Fruit fly (Drosophila melanogaster) S2 (cell line): ENCODE measurements around the gene CG15025.

ENCODE experiments used
- CG8478 ChIP-seq: fragments of >200 bp; optimal IDR thresholded peaks from 2 replicates; lab custom pipeline; 2018
- CTCF ChIP-seq, 2 experiments: fragments of >200 bp; optimal IDR thresholded peaks; 2 replicates each; lab custom pipeline; 2018

DNA sequence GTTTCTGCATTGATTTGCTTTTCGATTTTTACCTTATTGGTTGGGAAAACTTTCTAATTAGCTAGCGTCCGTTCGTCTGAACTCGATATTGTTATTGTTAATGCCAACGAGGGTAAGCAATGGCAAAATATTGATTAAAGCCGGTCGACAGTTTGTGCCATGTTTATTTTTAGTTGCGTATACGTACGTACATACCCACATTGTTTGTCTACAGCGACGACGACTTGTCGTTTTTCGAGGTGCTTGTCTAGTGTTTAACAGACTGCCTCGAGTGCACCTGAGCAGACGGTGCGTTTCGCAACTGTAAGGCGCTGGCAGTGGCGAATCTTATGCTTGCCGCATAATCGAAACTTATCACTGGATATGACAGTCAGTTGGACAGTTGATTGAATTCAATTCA lies 23.5 kb downstream of the CG15025 start:
- no peak for TF ChIP-seq CG8478 (lab: Kevin White, UChicago)
- no peak for TF ChIP-seq CTCF (optimal IDR thresholded peaks at IDR 0.05; lab: Kevin White, UChicago)
